Worm (Caenorhabditis elegans) whole organism, L4 larva: ENCODE data around the gene B0395.3.

ENCODE experiments used
- R02D3.7 ChIP-seq: fragments of 150-350 bp; sonication (generic microtip); optimal IDR thresholded peaks from 3 replicates; lab custom pipeline; 2014; ENCODE audit warnings: missing biosample characterization, missing genetic modification characterization
- ceh-44 ChIP-seq: fragments of 200-800 bp; sonication (Bioruptor generic); IDR thresholded peaks from 2 replicates; pipeline ENCODE4 v1.3.6; 2022; ENCODE audit warnings: missing genetic modification reagents, missing genetic modification characterization, missing compliant biosample characterization
- egl-27 ChIP-seq: sonication (generic microtip); optimal IDR thresholded peaks from 3 replicates; lab custom pipeline; 2017; ENCODE audit warnings: missing biosample characterization, missing genetic modification reagents, missing genetic modification characterization
- lin-15B ChIP-seq: fragments of 150-350 bp; sonication (generic microtip); optimal IDR thresholded peaks from 3 replicates; lab custom pipeline; 2014; ENCODE audit warnings: missing biosample characterization, missing genetic modification characterization
- lsy-2 ChIP-seq, 2 experiments: fragments of 150-350 bp in 1 of 2; sonication (generic microtip) in 1 of 2; optimal IDR thresholded peaks; 2 replicates each; lab custom pipeline; 2014 to 2017; ENCODE audit warnings: missing biosample characterization in 2 of 2, missing genetic modification characterization in 2 of 2
- pha-4 ChIP-seq, 2 experiments: fragments of 150-350 bp in 1 of 2; fragments of 200-800 bp in 1 of 2; sonication (Bioruptor generic) in 1 of 2; IDR thresholded peaks in 1 of 2; optimal IDR thresholded peaks in 1 of 2; 2 replicates each; pipeline versions ENCODE4 v1.3.6 to Lab custom; 2014 to 2022; ENCODE audit warnings: missing genetic modification characterization in 2 of 2, missing genetic modification reagents in 2 of 2, missing biosample characterization in 1 of 2, missing compliant biosample characterization in 1 of 2
- snpc-4 ChIP-seq: fragments of 150-350 bp; optimal IDR thresholded peaks from 2 replicates; lab custom pipeline; 2014; ENCODE audit warnings: missing biosample characterization, missing genetic modification characterization
- zag-1 ChIP-seq: fragments of 150-350 bp; optimal IDR thresholded peaks from 2 replicates; lab custom pipeline; 2014; ENCODE audit warnings: missing biosample characterization, missing genetic modification characterization

- no peak for TF ChIP-seq pha-4 (GFP tag; IDR thresholded peaks at IDR 0.05; lab: Robert Waterston, UW)
- no peak for TF ChIP-seq pha-4 (tag; optimal IDR thresholded peaks at IDR 0.05; lab: Kevin White, UChicago)
- TF ChIP-seq egl-27 (tag; lab: Kevin White, UChicago): no peak
- no peak for TF ChIP-seq R02D3.7 (tag; lab: Kevin White, UChicago)
- no peak for TF ChIP-seq zag-1 (tag; lab: Kevin White, UChicago)
- TF ChIP-seq snpc-4 (tag; lab: Kevin White, UChicago): no peak
- no peak for TF ChIP-seq lsy-2 (tag; optimal IDR thresholded peaks at IDR 0.05; lab: Kevin White, UChicago)
- TF ChIP-seq ceh-44 (GFP tag; lab: Robert Waterston, UW): no peak
- no peak for TF ChIP-seq lin-15B
Observed at ce11 chrX:16030506-16030905, 9.6 kb downstream of the B0395.3 start, which contains the start of gene mboa-1.
